Fruit fly (Drosophila melanogaster): Measurements from ENCODE around the gene CG42833.

CG42833 gene

DNA sequence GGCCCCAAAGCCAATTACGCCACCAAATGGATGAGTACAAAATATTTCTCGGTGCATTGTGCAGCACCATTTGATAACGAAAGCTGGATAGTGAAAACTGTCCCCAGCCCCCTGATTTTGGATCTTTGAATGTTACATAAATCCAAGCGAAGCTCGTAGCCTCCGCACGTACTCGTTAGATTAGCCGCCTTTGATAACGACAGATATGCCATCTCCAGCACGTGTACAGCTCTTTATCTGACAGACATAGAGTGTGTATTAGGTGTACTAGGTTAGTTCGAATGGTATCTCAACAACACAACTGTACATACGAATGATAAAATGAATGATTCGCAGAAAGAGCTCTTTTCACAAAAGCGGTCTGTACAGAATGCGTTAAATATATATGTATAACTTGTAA, 3.6 kb upstream of the CG42833 start:
- TF ChIP-seq noc (tag; optimal IDR thresholded peaks at IDR 0.05) = no peak

- no peak for TF ChIP-seq noc (tag; optimal IDR thresholded peaks at IDR 0.05)
Measured at dm6 chr3L:20197213-20197612, 2.7 kb upstream of the CG42833 start.

dm6 chr3L:20197698-20198097, 2.2 kb upstream of the CG42833 start:
- no peak for TF ChIP-seq noc (tag; optimal IDR thresholded peaks at IDR 0.05)

DNA sequence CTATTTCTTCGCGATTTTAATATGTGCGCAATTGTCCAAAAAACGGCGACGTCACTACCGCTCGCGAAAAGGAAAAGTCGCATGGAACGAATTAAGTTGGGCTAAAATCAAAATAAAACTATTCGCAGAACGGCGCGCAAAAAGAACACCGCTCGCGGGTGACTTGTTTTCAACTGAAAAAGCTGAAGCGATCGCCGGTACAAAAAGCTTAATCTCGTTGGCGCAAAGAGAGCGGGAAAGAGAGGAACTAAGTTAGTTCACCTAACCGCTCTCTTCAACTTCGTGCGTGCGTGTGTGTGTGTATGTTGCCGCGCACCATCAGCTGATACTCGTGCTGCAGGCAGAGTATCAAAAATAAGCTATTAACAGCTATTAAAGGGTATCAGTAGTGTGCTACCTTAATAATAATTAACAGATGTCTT, 1.7 kb upstream of the CG42833 start, which contains the start of gene CG42674:
Gene CG42674, minus strand, starts transcription at position 180 of the 422 bp plus-strand sequence.
- TF ChIP-seq noc (tag; optimal IDR thresholded peaks at IDR 0.05) = peak; percentile 33

DNA sequence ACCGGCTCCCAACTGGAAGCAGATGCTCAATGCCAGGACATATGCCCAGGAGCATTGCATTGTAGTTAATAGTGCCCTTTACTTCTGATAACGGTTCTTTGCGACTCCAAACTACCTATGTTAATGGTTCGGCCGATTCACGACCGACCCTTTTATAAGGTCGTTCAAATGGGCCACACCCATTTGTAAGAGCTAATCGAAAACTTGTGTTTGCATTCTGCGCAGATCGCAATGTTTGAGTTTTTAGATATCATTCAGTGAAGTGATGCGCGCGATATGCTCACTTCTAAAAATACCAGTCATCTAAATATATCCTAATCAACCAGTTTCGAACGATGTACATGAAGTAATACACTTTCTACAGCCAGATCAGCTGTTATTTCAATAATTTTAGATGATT, 1.6 kb downstream of the CG42833 start, which contains the start of gene obst-F:
Gene obst-F, minus strand, starts transcription at position 101 of the 400 bp plus-strand sequence.
- no peak for TF ChIP-seq noc (tag; optimal IDR thresholded peaks at IDR 0.05)

DNA sequence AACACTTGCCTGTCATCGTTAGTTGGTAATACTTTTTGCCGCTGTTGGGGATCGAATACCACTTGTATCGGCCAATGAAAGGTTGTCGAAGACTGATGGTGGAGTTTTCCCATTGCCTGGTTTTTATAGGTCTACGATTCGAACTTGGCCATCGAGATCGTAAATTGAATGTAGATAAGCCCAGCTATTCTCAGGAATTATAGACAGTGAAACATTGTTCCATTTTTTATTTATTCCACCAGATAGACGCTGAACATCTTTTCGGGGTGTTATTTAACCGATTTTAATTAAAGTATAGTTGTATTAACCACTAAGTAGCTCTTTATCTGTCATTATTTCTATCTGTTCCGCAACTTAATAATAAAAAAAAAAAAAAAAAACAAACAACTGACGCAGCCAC, 3.7 kb downstream of the CG42833 start, which contains the start of gene CG7298:
Gene CG7298, minus strand, starts transcription at position 101 of the 400 bp plus-strand sequence.
- TF ChIP-seq noc (tag; optimal IDR thresholded peaks at IDR 0.05) = no peak

dm6 chr3L:20205946-20206345, 6.1 kb downstream of the CG42833 start, which contains the start of gene CG7290:
TSS of gene CG7290 (minus strand) at chr3L:20206046.
- no peak for TF ChIP-seq noc (tag; optimal IDR thresholded peaks at IDR 0.05)

- peak; percentile 35 for TF ChIP-seq noc (tag; optimal IDR thresholded peaks at IDR 0.05)
Measured at dm6 chr3L:20206950-20207584, 7.2 kb downstream of the CG42833 start, which contains the start of gene CG6996. TSS of gene CG6996 (plus strand) at chr3L:20207534.

DNA sequence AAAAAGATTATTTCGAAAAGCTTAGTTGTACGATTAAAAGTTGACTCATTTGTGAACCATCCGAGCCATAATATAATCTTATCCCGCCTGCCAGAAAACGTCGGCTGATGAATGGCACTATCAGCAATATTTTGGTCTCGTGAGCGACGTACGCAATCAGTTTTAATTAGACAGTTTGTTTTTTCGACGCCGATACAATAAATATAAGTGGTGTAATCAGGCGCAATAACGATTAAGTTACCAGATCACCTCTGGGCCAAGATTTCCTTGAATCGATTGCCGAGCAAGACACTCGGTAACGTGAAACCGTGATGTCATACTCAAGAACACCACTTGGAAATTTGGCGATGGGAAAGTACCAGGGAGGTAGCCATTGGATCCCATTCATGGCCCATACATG, 9.2 kb downstream of the CG42833 start:
- TF ChIP-seq noc (tag; optimal IDR thresholded peaks at IDR 0.05) = peak; percentile 63

- no peak for TF ChIP-seq noc (tag; optimal IDR thresholded peaks at IDR 0.05)
Measured at dm6 chr3L:20209896-20210295, 10.0 kb downstream of the CG42833 start.

- TF ChIP-seq noc (tag; optimal IDR thresholded peaks at IDR 0.05) = no peak
Measured at dm6 chr3L:20212022-20212421, 12.1 kb downstream of the CG42833 start, which contains the start of gene CG7017. TSS of gene CG7017 (minus strand) at chr3L:20212122.

- no peak for TF ChIP-seq noc (tag; optimal IDR thresholded peaks at IDR 0.05)
Measured at dm6 chr3L:20220374-20220773, 20.5 kb downstream of the CG42833 start, which contains the start of gene CG6933. TSS of gene CG6933 (minus strand) at chr3L:20220420.

DNA sequence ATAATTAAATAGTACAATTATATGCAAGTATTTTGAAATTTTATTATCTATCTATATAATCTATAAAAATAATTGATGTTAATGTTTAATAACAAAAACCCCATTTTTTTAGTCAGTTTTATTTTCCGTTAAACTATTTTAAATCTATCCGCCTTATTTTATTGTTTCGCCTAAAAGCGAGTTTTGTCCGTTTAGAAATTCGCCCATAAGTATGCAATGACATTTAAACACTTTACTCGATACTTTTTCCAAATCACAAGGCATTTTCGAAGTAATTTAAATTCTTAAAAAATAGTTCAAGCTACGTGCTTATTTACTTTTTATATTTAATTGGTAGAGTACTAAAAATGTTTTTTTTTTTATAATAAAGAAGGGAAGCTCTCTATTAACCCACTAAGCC, 21.0 kb downstream of the CG42833 start:
- no peak for TF ChIP-seq noc (tag; optimal IDR thresholded peaks at IDR 0.05)

- TF ChIP-seq noc (tag; optimal IDR thresholded peaks at IDR 0.05) = peak; percentile 82
Measured at dm6 chr3L:20221412-20221864, 21.5 kb downstream of the CG42833 start, which contains the start of gene CG17145. TSS of gene CG17145 (plus strand) at chr3L:20221814.

- no peak for TF ChIP-seq noc (tag; optimal IDR thresholded peaks at IDR 0.05)
Measured at dm6 chr3L:20222617-20223016, 22.7 kb downstream of the CG42833 start.

DNA sequence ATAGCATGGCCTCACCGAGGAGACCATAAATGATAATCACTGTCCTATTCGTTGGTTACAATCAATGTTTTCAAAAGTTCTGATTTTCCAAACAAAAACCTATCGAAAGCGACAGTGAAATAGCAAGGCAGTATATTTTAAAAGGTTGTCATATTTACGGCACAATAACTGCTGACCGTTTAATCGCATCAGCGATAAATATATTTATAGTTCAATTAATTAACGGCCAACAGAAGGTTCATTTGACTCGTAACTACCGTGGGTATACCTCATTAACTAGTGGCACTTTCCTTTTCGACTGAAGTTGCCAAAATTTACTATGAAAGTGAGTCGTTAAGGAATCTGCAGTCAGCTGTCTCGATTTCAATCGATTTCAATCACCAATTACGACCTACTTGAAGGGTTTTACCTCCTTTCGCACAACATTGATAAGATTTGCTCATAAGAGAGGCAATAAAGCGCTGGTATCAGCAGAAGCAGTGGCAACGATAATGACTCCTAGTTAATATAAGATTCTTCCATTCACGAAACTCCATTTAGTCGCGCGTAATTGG, 23.6 kb downstream of the CG42833 start, which contains the start of gene CG17147:
Gene CG17147, plus strand, starts transcription at position 535 of the 554 bp plus-strand sequence.
- peak; percentile 97 for TF ChIP-seq noc (tag; optimal IDR thresholded peaks at IDR 0.05)

DNA sequence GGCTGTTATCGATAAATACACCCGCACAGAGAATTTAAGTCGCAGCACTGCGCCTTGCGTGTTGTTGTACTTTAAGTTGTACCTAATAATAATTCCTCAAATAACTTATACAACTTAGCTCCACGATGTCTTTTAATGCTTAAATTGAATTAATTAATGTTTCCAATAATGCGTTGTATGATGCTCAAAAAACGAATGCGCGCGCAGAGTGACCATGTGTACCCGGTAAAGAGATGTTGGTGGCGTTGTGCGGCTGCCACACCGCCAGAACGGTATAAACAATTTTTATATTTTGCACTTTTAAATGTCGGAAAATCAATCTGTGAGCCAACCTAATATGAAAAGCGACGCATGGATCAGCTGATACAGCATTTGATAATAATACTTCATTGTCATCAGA, 26.3 kb downstream of the CG42833 start:
- TF ChIP-seq noc (tag; optimal IDR thresholded peaks at IDR 0.05) = no peak

Measured in whole organism, larva.